Worm (Caenorhabditis elegans) whole organism, late embryonic: ENCODE measurements around the gene F48E8.4.

Experiments used
- T23F11.4 ChIP-seq: fragments of 200-800 bp; sonication (Bioruptor generic); optimal IDR thresholded peaks from 2 replicates; lab custom pipeline; 2018; ENCODE audit warnings: mild to moderate bottlenecking, missing genetic modification characterization, missing compliant biosample characterization
- ama-1 ChIP-seq: fragments of 150-350 bp; optimal IDR thresholded peaks from 2 replicates; lab custom pipeline; 2014

DNA sequence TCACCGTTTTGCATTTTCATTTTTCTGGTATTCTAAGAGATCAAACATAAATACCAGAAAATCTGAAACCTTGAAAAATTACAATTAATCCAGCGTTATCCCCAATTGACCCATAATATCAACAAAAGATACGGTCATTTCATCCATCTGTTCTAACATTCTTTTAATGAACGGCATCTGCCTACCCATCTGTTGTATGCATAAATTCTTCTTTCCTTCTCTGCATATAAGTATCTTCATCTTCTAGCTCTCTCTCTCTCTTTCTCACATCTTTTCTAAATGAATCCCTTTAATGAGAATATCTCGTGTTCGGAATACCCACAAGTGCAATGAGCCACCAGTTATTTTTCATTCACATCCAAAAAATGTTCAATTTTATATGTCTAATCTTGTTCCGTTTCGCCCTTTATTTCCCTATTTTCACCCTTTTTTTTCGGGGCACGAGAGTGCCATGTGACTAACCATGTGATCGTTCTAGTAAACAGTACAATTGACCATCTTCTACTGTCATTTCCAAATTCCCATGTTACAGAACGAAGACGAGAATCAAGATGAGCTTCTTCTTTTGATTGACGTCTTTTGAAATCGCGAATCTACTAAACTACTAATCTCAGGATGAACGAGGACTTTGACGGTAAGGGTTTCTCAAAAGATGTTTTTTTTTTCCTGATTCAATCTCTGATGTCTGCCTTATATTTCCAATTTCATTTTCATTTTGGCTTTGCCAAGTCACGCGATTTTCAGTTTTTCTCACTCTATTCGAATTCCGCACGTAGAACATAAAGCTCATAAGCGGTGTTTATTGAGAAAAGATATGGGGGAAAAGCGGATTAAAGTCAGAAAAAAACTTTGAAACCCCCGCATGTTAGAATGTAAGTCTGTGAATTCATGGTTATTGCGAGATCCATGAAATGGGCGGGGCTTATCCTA is 48.2 kb downstream of the F48E8.4 start, which contains the start of gene R02F2.1:
- no peak for TF ChIP-seq T23F11.4 (GFP tag; lab: Kevin White, UChicago)
- no peak for TF ChIP-seq ama-1 (lab: Kevin White, UChicago)
